ENCODE assay signal across 5 fruit fly cellular contexts in genomic region chr3R:15651770-15652410, dm6.
A peak's percentile ranks its signal among the peaks of the same experiment; 100 is the strongest.
TF ChIP-seq lines count a peak whose summit lies in the region.

No protein-coding gene starts in this region.

- TF ChIP-seq CTCF in whole organism, embryonic (GFP tag; optimal IDR thresholded peaks at IDR 0.05; lab: Kevin White, UChicago): no peak

TF ChIP-seq in whole organism, 6 proteins besides CTCF, POLR2A, EP300 and RAD21:
- TF ChIP-seq psq (optimal IDR thresholded peaks at IDR 0.05; lab: Kevin White, UChicago): no peak
- peak; percentile 79 for TF ChIP-seq Dll (optimal IDR thresholded peaks at IDR 0.05; lab: Kevin White, UChicago)
- TF ChIP-seq usp (GFP tag; optimal IDR thresholded peaks at IDR 0.05; lab: Kevin White, UChicago): no peak
TF ChIP-seq in whole organism: peak in this region for 1.

TF ChIP-seq in whole organism, embryonic, 481 proteins besides CTCF, POLR2A, EP300 and RAD21 (continues in another document):
- TF ChIP-seq CG11695 (GFP tag; IDR thresholded peaks at IDR 0.05; lab: Robert Waterston, UW): no peak
- TF ChIP-seq HHEX (GFP tag; optimal IDR thresholded peaks at IDR 0.05; lab: Kevin White, UChicago): no peak
- TF ChIP-seq CG6683 (GFP tag; optimal IDR thresholded peaks at IDR 0.05; lab: Kevin White, UChicago): no peak
- TF ChIP-seq CG9215 (GFP tag; IDR thresholded peaks at IDR 0.05; lab: Robert Waterston, UW): no peak
- TF ChIP-seq gsb-n (tag; optimal IDR thresholded peaks at IDR 0.05; lab: Kevin White, UChicago): peak; percentile 43
- TF ChIP-seq gro (GFP tag; optimal IDR thresholded peaks at IDR 0.05; lab: Kevin White, UChicago): no peak
- no peak for TF ChIP-seq CG6654 (GFP tag; optimal IDR thresholded peaks at IDR 0.05; lab: Kevin White, UChicago)
- TF ChIP-seq phol (tag; optimal IDR thresholded peaks at IDR 0.05; lab: Kevin White, UChicago): peak; percentile 81
- TF ChIP-seq corto (GFP tag; optimal IDR thresholded peaks at IDR 0.05; lab: Kevin White, UChicago): peak; percentile 70
- peak; percentile 46 for TF ChIP-seq CG17359 (tag; optimal IDR thresholded peaks at IDR 0.05; lab: Kevin White, UChicago)
- TF ChIP-seq NC2β (GFP tag; optimal IDR thresholded peaks at IDR 0.05; lab: Kevin White, UChicago): peak; percentile 74
- 0 out of 2 replicates have a peak, but pooled peaks have one; percentile 9 for TF ChIP-seq ssp (GFP tag; IDR thresholded peaks at IDR 0.05; lab: Robert Waterston, UW)
- TF ChIP-seq Blimp-1 (GFP tag; optimal IDR thresholded peaks at IDR 0.05; lab: Kevin White, UChicago): peak; percentile 74
- peak; percentile 61 for TF ChIP-seq CG10267 (tag; optimal IDR thresholded peaks at IDR 0.05; lab: Kevin White, UChicago)
- TF ChIP-seq ranshi (GFP tag; IDR thresholded peaks at IDR 0.05; lab: Robert Waterston, UW): peak; percentile 51; the same call in 1 of the 2 replicates
- TF ChIP-seq CG4404 (GFP tag; IDR thresholded peaks at IDR 0.05; lab: Robert Waterston, UW): peak; percentile 79
- no peak for TF ChIP-seq dm (GFP tag; optimal IDR thresholded peaks at IDR 0.05; lab: Kevin White, UChicago)
- TF ChIP-seq CG12391 (tag; optimal IDR thresholded peaks at IDR 0.05; lab: Kevin White, UChicago): peak; percentile 23
- TF ChIP-seq sim (GFP tag; IDR thresholded peaks at IDR 0.05; lab: Robert Waterston, UW): peak; percentile 67
- TF ChIP-seq CG8359 (GFP tag; optimal IDR thresholded peaks at IDR 0.05; lab: Kevin White, UChicago; ENCODE audit: borderline replicate concordance): peak; percentile 48
- peak; percentile 77 for TF ChIP-seq CG15696 (tag; optimal IDR thresholded peaks at IDR 0.05; lab: Kevin White, UChicago)

TF ChIP-seq in whole organism, prepupa, 60 proteins besides CTCF, POLR2A, EP300 and RAD21 (continues in another document):
- TF ChIP-seq net (GFP tag; optimal IDR thresholded peaks at IDR 0.05; lab: Kevin White, UChicago): peak; percentile 96
- peak; percentile 95 for TF ChIP-seq CG6854 (GFP tag; optimal IDR thresholded peaks at IDR 0.05; lab: Kevin White, UChicago)
- peak; percentile 96 for TF ChIP-seq Hr4 (GFP tag; optimal IDR thresholded peaks at IDR 0.05; lab: Kevin White, UChicago)
- TF ChIP-seq Ets96B (tag; optimal IDR thresholded peaks at IDR 0.05; lab: Kevin White, UChicago): peak; percentile 99
- peak; percentile 95 for TF ChIP-seq Ets21C (GFP tag; optimal IDR thresholded peaks at IDR 0.05; lab: Kevin White, UChicago)
- peak; percentile 92 for TF ChIP-seq CG11294 (GFP tag; IDR thresholded peaks at IDR 0.05; lab: Robert Waterston, UW)
- TF ChIP-seq CG11762 (GFP tag; optimal IDR thresholded peaks at IDR 0.05; lab: Kevin White, UChicago; ENCODE audit: insufficient read depth): peak; percentile 98
- TF ChIP-seq acj6 (GFP tag; optimal IDR thresholded peaks at IDR 0.05; lab: Kevin White, UChicago): peak; percentile 97
- peak; percentile 98 for TF ChIP-seq cyc (GFP tag; optimal IDR thresholded peaks at IDR 0.05; lab: Kevin White, UChicago)
- peak; percentile 96 for TF ChIP-seq CG6276 (GFP tag; optimal IDR thresholded peaks at IDR 0.05; lab: Kevin White, UChicago)
- peak; percentile 99 for TF ChIP-seq CG7368 (GFP tag; optimal IDR thresholded peaks at IDR 0.05; lab: Kevin White, UChicago)
- TF ChIP-seq CG3032 (tag; optimal IDR thresholded peaks at IDR 0.05; lab: Kevin White, UChicago): peak; percentile 95
- peak; percentile 96 for TF ChIP-seq achi (GFP tag; optimal IDR thresholded peaks at IDR 0.05; lab: Kevin White, UChicago)
- peak; percentile 96 for TF ChIP-seq CG15336 (GFP tag; IDR thresholded peaks at IDR 0.05; lab: Robert Waterston, UW)
- peak; percentile 99 for TF ChIP-seq CG10669 (GFP tag; optimal IDR thresholded peaks at IDR 0.05; lab: Kevin White, UChicago)
- peak; percentile 97 for TF ChIP-seq CG8119 (GFP tag; IDR thresholded peaks at IDR 0.05; lab: Robert Waterston, UW)
- TF ChIP-seq topi (GFP tag; optimal IDR thresholded peaks at IDR 0.05; lab: Kevin White, UChicago): peak; percentile 98
- TF ChIP-seq Lpt (GFP tag; optimal IDR thresholded peaks at IDR 0.05; lab: Kevin White, UChicago): peak; percentile 99
- peak; percentile 97 for TF ChIP-seq dsx (GFP tag; optimal IDR thresholded peaks at IDR 0.05; lab: Kevin White, UChicago; ENCODE audit: poor library complexity, severe bottlenecking)
- TF ChIP-seq lz (GFP tag; optimal IDR thresholded peaks at IDR 0.05; lab: Kevin White, UChicago): peak; percentile 96
- peak; percentile 93 for TF ChIP-seq Gug (GFP tag; IDR thresholded peaks at IDR 0.05; lab: Robert Waterston, UW)
- peak; percentile 96 for TF ChIP-seq pdm3 (GFP tag; optimal IDR thresholded peaks at IDR 0.05; lab: Kevin White, UChicago)

TF ChIP-seq in whole organism, pupa, 21 proteins besides CTCF, POLR2A, EP300 and RAD21:
- TF ChIP-seq Pif1A (GFP tag; optimal IDR thresholded peaks at IDR 0.05; lab: Kevin White, UChicago) (peak; percentile 99), D1 (tag; optimal IDR thresholded peaks at IDR 0.05; lab: Kevin White, UChicago) (peak; percentile 95), CG12605 (GFP tag; IDR thresholded peaks at IDR 0.05; lab: Robert Waterston, UW) (peak; percentile 94), CG9948 (tag; optimal IDR thresholded peaks at IDR 0.05; lab: Kevin White, UChicago) (peak; percentile 98), CG10348 (GFP tag; IDR thresholded peaks at IDR 0.05; lab: Robert Waterston, UW) (peak; percentile 72), CG17806 (tag; optimal IDR thresholded peaks at IDR 0.05; lab: Kevin White, UChicago) (peak; percentile 98), CG15710 (tag; optimal IDR thresholded peaks at IDR 0.05; lab: Kevin White, UChicago) (peak; percentile 93), CG13204 (GFP tag; optimal IDR thresholded peaks at IDR 0.05; lab: Kevin White, UChicago) (peak; percentile 90), Pif1B (GFP tag; optimal IDR thresholded peaks at IDR 0.05; lab: Kevin White, UChicago) (peak; percentile 98), gl (tag; optimal IDR thresholded peaks at IDR 0.05; lab: Kevin White, UChicago) (peak; percentile 97), CG8301 (tag; optimal IDR thresholded peaks at IDR 0.05; lab: Kevin White, UChicago) (peak; percentile 98), CG4496 (GFP tag; IDR thresholded peaks at IDR 0.05; lab: Robert Waterston, UW) (peak; percentile 98), Snoo (tag; optimal IDR thresholded peaks at IDR 0.05; lab: Kevin White, UChicago) (peak; percentile 97), fd96Ca (GFP tag; IDR thresholded peaks at IDR 0.05; lab: Robert Waterston, UW) (peak; percentile 98), CG8159 (tag; optimal IDR thresholded peaks at IDR 0.05; lab: Kevin White, UChicago) (peak; percentile 98), rn (GFP tag; IDR thresholded peaks at IDR 0.05; lab: Robert Waterston, UW) (peak; percentile 90), Ets98B (GFP tag; IDR thresholded peaks at IDR 0.05; lab: Robert Waterston, UW) (peak; percentile 95), CG34367 (tag; optimal IDR thresholded peaks at IDR 0.05; lab: Kevin White, UChicago) (peak; percentile 95), CG32121 (GFP tag; IDR thresholded peaks at IDR 0.05; lab: Robert Waterston, UW) (peak; percentile 95), CG14655 (GFP tag; optimal IDR thresholded peaks at IDR 0.05; lab: Kevin White, UChicago) (peak; percentile 99), EcR (GFP tag; optimal IDR thresholded peaks at IDR 0.05; lab: Kevin White, UChicago) (peak; percentile 57)

TF ChIP-seq in whole organism, wandering third instar larva, 38 proteins besides CTCF, POLR2A, EP300 and RAD21 (continues in another document):
- TF ChIP-seq h (GFP tag; optimal IDR thresholded peaks at IDR 0.05; lab: Kevin White, UChicago): peak; percentile 95
- peak; percentile 47 for TF ChIP-seq Mio (GFP tag; optimal IDR thresholded peaks at IDR 0.05; lab: Kevin White, UChicago)
- peak; percentile 43 for TF ChIP-seq dsf (GFP tag; optimal IDR thresholded peaks at IDR 0.05; lab: Kevin White, UChicago; ENCODE audit: borderline replicate concordance)
- TF ChIP-seq rgr (GFP tag; optimal IDR thresholded peaks at IDR 0.05; lab: Kevin White, UChicago): peak; percentile 90
- TF ChIP-seq N (GFP tag; optimal IDR thresholded peaks at IDR 0.05; lab: Kevin White, UChicago): no peak
- peak; percentile 78 for TF ChIP-seq tai (GFP tag; optimal IDR thresholded peaks at IDR 0.05; lab: Kevin White, UChicago)
- peak; percentile 89 for TF ChIP-seq Rel (GFP tag; optimal IDR thresholded peaks at IDR 0.05; lab: Kevin White, UChicago)
- peak; percentile 34 for TF ChIP-seq Rel (tag; optimal IDR thresholded peaks at IDR 0.05; lab: Kevin White, UChicago)
- no peak for TF ChIP-seq Dif (GFP tag; optimal IDR thresholded peaks at IDR 0.05; lab: Kevin White, UChicago; ENCODE audit: partially characterized antibody)
- TF ChIP-seq Hr83 (GFP tag; optimal IDR thresholded peaks at IDR 0.05; lab: Kevin White, UChicago; ENCODE audit: poor library complexity, severe bottlenecking): no peak
- peak; percentile 96 for TF ChIP-seq fru (GFP tag; optimal IDR thresholded peaks at IDR 0.05; lab: Kevin White, UChicago)
- peak; percentile 13 for TF ChIP-seq brk (GFP tag; optimal IDR thresholded peaks at IDR 0.05; lab: Kevin White, UChicago)
- TF ChIP-seq Vsx2 (GFP tag; optimal IDR thresholded peaks at IDR 0.05; lab: Kevin White, UChicago; ENCODE audit: partially characterized antibody): no peak
- no peak for TF ChIP-seq lola (GFP tag; optimal IDR thresholded peaks at IDR 0.05; lab: Kevin White, UChicago)
- peak; percentile 70 for TF ChIP-seq Jra (GFP tag; optimal IDR thresholded peaks at IDR 0.05; lab: Kevin White, UChicago)
- peak; percentile 82 for TF ChIP-seq CG9705 (GFP tag; optimal IDR thresholded peaks at IDR 0.05; lab: Kevin White, UChicago)
- no peak for TF ChIP-seq jim (GFP tag; optimal IDR thresholded peaks at IDR 0.05; lab: Kevin White, UChicago)
- TF ChIP-seq HLH106 (tag; optimal IDR thresholded peaks at IDR 0.05; lab: Kevin White, UChicago): peak; percentile 90
- TF ChIP-seq Sp1 (GFP tag; optimal IDR thresholded peaks at IDR 0.05; lab: Kevin White, UChicago): peak; percentile 84
- TF ChIP-seq dl (GFP tag; optimal IDR thresholded peaks at IDR 0.05; lab: Kevin White, UChicago; ENCODE audit: insufficient read depth in 1 of 2, partially characterized antibody in 2 of 2): no peak
- TF ChIP-seq woc (GFP tag; optimal IDR thresholded peaks at IDR 0.05; lab: Kevin White, UChicago): peak; percentile 96
- TF ChIP-seq CG32264 (GFP tag; optimal IDR thresholded peaks at IDR 0.05; lab: Kevin White, UChicago): peak; percentile 74
- peak; percentile 83 for TF ChIP-seq psq (GFP tag; optimal IDR thresholded peaks at IDR 0.05; lab: Kevin White, UChicago)
- TF ChIP-seq Hnf4 (GFP tag; optimal IDR thresholded peaks at IDR 0.05; lab: Kevin White, UChicago): peak; percentile 84
- peak; percentile 88 for TF ChIP-seq dmrt93B (GFP tag; optimal IDR thresholded peaks at IDR 0.05; lab: Kevin White, UChicago)
- peak; percentile 84 to 94 for TF ChIP-seq foxo (GFP tag; optimal IDR thresholded peaks at IDR 0.05; lab: Kevin White, UChicago)
- no peak for TF ChIP-seq pan (optimal IDR thresholded peaks at IDR 0.05; lab: Kevin White, UChicago)
- peak; percentile 90 for TF ChIP-seq OdsH (GFP tag; optimal IDR thresholded peaks at IDR 0.05; lab: Kevin White, UChicago)
- TF ChIP-seq ey (GFP tag; optimal IDR thresholded peaks at IDR 0.05; lab: Kevin White, UChicago): peak; percentile 92
- no peak for TF ChIP-seq sv (GFP tag; optimal IDR thresholded peaks at IDR 0.05; lab: Kevin White, UChicago)
